Worm (Caenorhabditis elegans): Measurements from ENCODE around the gene ZK1248.4.

The ZK1248.4 gene

DNA sequence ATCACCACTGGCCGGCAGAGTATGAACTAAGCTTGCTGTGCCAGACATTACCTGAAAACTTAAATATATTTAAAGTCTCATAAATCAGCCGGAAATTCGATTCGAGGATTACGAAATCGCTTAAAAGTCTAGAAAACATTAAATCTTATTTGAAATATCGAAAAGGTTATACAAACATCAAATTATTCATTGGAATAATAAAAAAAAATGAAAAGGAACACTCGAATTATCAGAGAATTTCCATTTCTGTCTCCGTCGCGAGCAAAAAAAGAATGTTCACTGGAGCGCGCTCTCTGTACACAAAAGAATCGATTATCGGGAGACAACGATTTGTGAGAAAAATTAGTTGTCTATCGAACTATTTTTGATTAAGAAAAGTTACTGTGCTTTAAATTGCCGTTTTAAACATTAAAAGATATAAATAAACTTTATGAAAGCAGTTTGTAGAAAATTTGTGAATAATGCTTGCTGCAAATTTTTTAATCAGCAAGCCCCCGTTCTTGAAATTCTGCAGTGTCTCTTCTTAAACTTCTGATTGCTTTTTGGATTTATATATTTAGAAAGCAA lies 17.8 kb downstream of the ZK1248.4 start, which contains the start of gene fzo-1 (continued):
- peak; percentile 60 for TF ChIP-seq hlh-15 (tag; optimal IDR thresholded peaks at IDR 0.05)
- TF ChIP-seq ama-1 (optimal IDR thresholded peaks at IDR 0.05), result no peak
- TF ChIP-seq sdc-2 (tag; optimal IDR thresholded peaks at IDR 0.05), result peak; percentile 68
- peak; percentile 39 for TF ChIP-seq ceh-19 (GFP tag; optimal IDR thresholded peaks at IDR 0.05)
- no peak for TF ChIP-seq sox-4 (tag; optimal IDR thresholded peaks at IDR 0.05)
- TF ChIP-seq hlh-8 (tag; optimal IDR thresholded peaks at IDR 0.05), result peak; percentile 92
- TF ChIP-seq tbx-2 (tag; optimal IDR thresholded peaks at IDR 0.05), result peak; percentile 95
- peak; percentile 86 for TF ChIP-seq lim-6 (tag; optimal IDR thresholded peaks at IDR 0.05)
- TF ChIP-seq elt-2 (tag; optimal IDR thresholded peaks at IDR 0.05), result peak; percentile 97
- TF ChIP-seq unc-3 (GFP tag; conservative IDR thresholded peaks at IDR 0.05), result no peak
- peak; percentile 74 for TF ChIP-seq unc-3 (tag; optimal IDR thresholded peaks at IDR 0.05)
- no peak for TF ChIP-seq elt-4 (tag; optimal IDR thresholded peaks at IDR 0.05)
- no peak for TF ChIP-seq nhr-11 (tag; optimal IDR thresholded peaks at IDR 0.05)
- TF ChIP-seq syd-9 (tag; optimal IDR thresholded peaks at IDR 0.05), result peak; percentile 16
- TF ChIP-seq tbx-7 (tag; optimal IDR thresholded peaks at IDR 0.05), result peak; percentile 97
- TF ChIP-seq fax-1 (tag; optimal IDR thresholded peaks at IDR 0.05), result peak; percentile 90
- TF ChIP-seq dve-1 (tag; optimal IDR thresholded peaks at IDR 0.05), result no peak
- peak; percentile 71 for TF ChIP-seq unc-42 (tag; optimal IDR thresholded peaks at IDR 0.05)
- peak; percentile 16 for TF ChIP-seq npax-4 (tag; optimal IDR thresholded peaks at IDR 0.05)
- peak; percentile 15 for TF ChIP-seq unc-86 (tag; optimal IDR thresholded peaks at IDR 0.05)
- TF ChIP-seq C38D4.7 (GFP tag; optimal IDR thresholded peaks at IDR 0.05), result no peak
- no peak for TF ChIP-seq K09A11.1 (tag; optimal IDR thresholded peaks at IDR 0.05; ENCODE audit: insufficient read depth)
- peak; percentile 81 for TF ChIP-seq ahr-1 (tag; optimal IDR thresholded peaks at IDR 0.05)
- peak; percentile 75 for TF ChIP-seq ceh-34 (tag; optimal IDR thresholded peaks at IDR 0.05)
- peak; percentile 91 for TF ChIP-seq ref-2 (tag; optimal IDR thresholded peaks at IDR 0.05)
- peak; percentile 75 for TF ChIP-seq pag-3 (tag; optimal IDR thresholded peaks at IDR 0.05; ENCODE audit: borderline replicate concordance)
- no peak for TF ChIP-seq K02D7.2 (tag; optimal IDR thresholded peaks at IDR 0.05)

DNA sequence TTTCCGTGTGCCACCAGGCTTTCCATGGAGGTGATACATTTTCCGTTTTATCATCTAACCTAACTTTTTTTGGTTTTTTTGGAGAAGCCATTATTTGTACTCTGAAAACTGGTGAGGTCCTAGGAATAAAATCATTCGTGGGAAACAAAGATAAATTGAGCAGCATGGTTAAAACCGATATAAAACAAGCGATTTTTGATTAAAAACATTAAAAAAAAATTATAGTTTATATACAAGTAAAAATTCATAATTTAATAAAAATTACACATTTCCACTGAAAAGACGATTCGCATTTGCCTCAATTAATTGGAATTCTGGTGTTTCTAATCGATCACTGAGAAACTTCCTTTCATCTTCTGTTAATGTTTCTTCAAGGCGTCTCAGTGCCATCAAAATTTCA lies 20.1 kb downstream of the ZK1248.4 start, which contains the start of gene ZK1248.15:
TSS of gene ZK1248.15 (minus strand) at position 101 of the 400 bp plus-strand sequence.
- TF ChIP-seq ceh-24 (tag; optimal IDR thresholded peaks at IDR 0.05) (no peak), hlh-15 (tag; optimal IDR thresholded peaks at IDR 0.05) (no peak), unc-42 (tag; optimal IDR thresholded peaks at IDR 0.05) (no peak), madf-2 (tag; optimal IDR thresholded peaks at IDR 0.05) (no peak), pros-1 (tag; optimal IDR thresholded peaks at IDR 0.05) (no peak), ceh-6 (GFP tag; optimal IDR thresholded peaks at IDR 0.05) (no peak), eyg-1 (tag; optimal IDR thresholded peaks at IDR 0.05) (no peak), fkh-6 (tag; optimal IDR thresholded peaks at IDR 0.05) (no peak), lim-6 (tag; optimal IDR thresholded peaks at IDR 0.05) (no peak), hlh-13 (GFP tag; optimal IDR thresholded peaks at IDR 0.05) (no peak), C38D4.7 (GFP tag; optimal IDR thresholded peaks at IDR 0.05) (no peak), ahr-1 (tag; optimal IDR thresholded peaks at IDR 0.05) (no peak), T23F11.4 (GFP tag; optimal IDR thresholded peaks at IDR 0.05) (no peak)

DNA sequence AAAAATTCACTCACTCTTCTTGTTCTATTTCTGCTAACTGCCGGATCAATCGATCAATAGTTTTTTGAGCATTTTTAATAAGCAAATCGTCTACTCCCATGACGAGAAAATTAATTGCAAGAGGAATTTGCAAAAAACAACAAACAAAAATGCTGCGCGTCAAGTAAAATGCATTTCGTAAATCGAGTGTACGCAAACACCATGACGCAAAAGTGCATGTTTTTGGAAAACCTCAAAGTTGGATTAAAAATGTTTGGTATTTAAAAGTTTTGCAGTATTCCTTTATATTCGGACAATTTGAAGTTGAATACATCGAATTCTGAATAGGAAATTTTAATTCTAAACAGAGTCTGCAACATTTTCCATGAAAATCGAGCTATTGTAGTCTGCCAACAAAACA lies 20.8 kb downstream of the ZK1248.4 start, which contains the start of gene ZK1248.19:
TSS of gene ZK1248.19 (minus strand) at position 188 of the 400 bp plus-strand sequence.
- TF ChIP-seq nhr-232 (tag; optimal IDR thresholded peaks at IDR 0.05) (no peak), tbx-2 (tag; optimal IDR thresholded peaks at IDR 0.05) (no peak), T23F11.4 (GFP tag; optimal IDR thresholded peaks at IDR 0.05) (no peak), nfya-1 (tag; optimal IDR thresholded peaks at IDR 0.05) (peak; percentile 28), dmd-4 (tag; optimal IDR thresholded peaks at IDR 0.05; ENCODE audit: borderline replicate concordance) (no peak), unc-86 (tag; optimal IDR thresholded peaks at IDR 0.05) (no peak), dve-1 (tag; optimal IDR thresholded peaks at IDR 0.05) (no peak)

Measured in whole organism, late embryonic.